Worm (Caenorhabditis elegans) whole organism, L2 larva: ENCODE results near the gene lntl-1.
A peak's percentile ranks its signal among the peaks of the same experiment; 100 is the strongest.

Experiments
- C34F6.9 ChIP-seq: fragments of 150-350 bp; optimal IDR thresholded peaks from 2 replicates; lab custom pipeline; 2014; ENCODE audit warnings: missing biosample characterization, missing genetic modification characterization
- F13H6.1 ChIP-seq: sonication (generic microtip); optimal IDR thresholded peaks from 2 replicates; lab custom pipeline; 2016; ENCODE audit warnings: missing genetic modification characterization, missing compliant biosample characterization
- Y55F3AM.14 ChIP-seq: fragments of 200-800 bp; sonication (Bioruptor generic); optimal IDR thresholded peaks from 2 replicates; lab custom pipeline; 2018; ENCODE audit warnings: mild to moderate bottlenecking, missing genetic modification characterization, missing compliant biosample characterization
- ZK546.5 ChIP-seq: sonication (generic microtip); optimal IDR thresholded peaks from 2 replicates; lab custom pipeline; 2017; ENCODE audit warnings: missing biosample characterization, missing genetic modification characterization
- alr-1 ChIP-seq: fragments of 150-350 bp; optimal IDR thresholded peaks from 2 replicates; lab custom pipeline; 2014; ENCODE audit warnings: missing biosample characterization, missing genetic modification characterization
- aly-2 ChIP-seq: fragments of 150-350 bp; optimal IDR thresholded peaks from 2 replicates; lab custom pipeline; 2014; ENCODE audit warnings: missing biosample characterization, missing genetic modification characterization
- ama-1 ChIP-seq: fragments of 150-350 bp; optimal IDR thresholded peaks from 2 replicates; lab custom pipeline; 2018; ENCODE audit warnings: inconsistent platforms
- blmp-1 ChIP-seq: sonication (generic microtip); optimal IDR thresholded peaks from 2 replicates; lab custom pipeline; 2017; ENCODE audit warnings: missing genetic modification characterization, mild to moderate bottlenecking, missing compliant biosample characterization, antibody characterized with exemption, moderate library complexity; ENCODE audit not compliant: insufficient read depth
- ceh-82 ChIP-seq: fragments of 150-350 bp; optimal IDR thresholded peaks from 2 replicates; lab custom pipeline; 2014; ENCODE audit warnings: missing biosample characterization, missing genetic modification characterization
- crh-2 ChIP-seq: sonication (generic microtip); optimal IDR thresholded peaks from 2 replicates; lab custom pipeline; 2017; ENCODE audit warnings: missing biosample characterization, missing genetic modification characterization
- dmd-4 ChIP-seq: sonication (generic microtip); optimal IDR thresholded peaks from 2 replicates; lab custom pipeline; 2017; ENCODE audit warnings: missing biosample characterization, missing genetic modification characterization
- elt-3 ChIP-seq: sonication (generic microtip); optimal IDR thresholded peaks from 2 replicates; lab custom pipeline; 2017; ENCODE audit warnings: missing biosample characterization, missing genetic modification characterization
- fos-1 ChIP-seq: fragments of 150-350 bp; optimal IDR thresholded peaks from 2 replicates; lab custom pipeline; 2014; ENCODE audit warnings: missing biosample characterization, missing genetic modification characterization
- gmeb-1 ChIP-seq: fragments of 150-350 bp; optimal IDR thresholded peaks from 2 replicates; lab custom pipeline; 2014; ENCODE audit warnings: missing biosample characterization, missing genetic modification characterization
- lin-11 ChIP-seq: fragments of 150-350 bp; sonication (generic microtip); optimal IDR thresholded peaks from 2 replicates; lab custom pipeline; 2014; ENCODE audit warnings: missing biosample characterization, missing genetic modification characterization, inconsistent platforms, mixed read lengths
- lin-13 ChIP-seq: fragments of 150-350 bp; optimal IDR thresholded peaks from 2 replicates; lab custom pipeline; 2014; ENCODE audit warnings: missing biosample characterization, missing genetic modification reagents, missing genetic modification characterization
- lin-39 ChIP-seq: fragments of 150-350 bp; optimal IDR thresholded peaks from 2 replicates; lab custom pipeline; 2014; ENCODE audit warnings: missing biosample characterization, missing genetic modification reagents, missing genetic modification characterization
- lsy-2 ChIP-seq, 2 experiments: fragments of 150-350 bp in 1 of 2; sonication (generic microtip) in 1 of 2; optimal IDR thresholded peaks; 2 replicates each; lab custom pipeline; 2014 to 2017; ENCODE audit warnings: missing biosample characterization in 2 of 2, missing genetic modification characterization in 2 of 2
- mab-5 ChIP-seq: fragments of 150-350 bp; optimal IDR thresholded peaks from 2 replicates; lab custom pipeline; 2014; ENCODE audit warnings: missing biosample characterization, missing genetic modification characterization
- mbf-1 ChIP-seq: sonication (generic microtip); optimal IDR thresholded peaks from 2 replicates; lab custom pipeline; 2017; ENCODE audit warnings: missing biosample characterization, missing genetic modification characterization
- mdl-1 ChIP-seq, 2 experiments: fragments of 150-350 bp in 1 of 2; sonication (generic microtip) in 1 of 2; optimal IDR thresholded peaks; 2 replicates each; lab custom pipeline; 2017; ENCODE audit warnings: missing biosample characterization in 2 of 2, missing genetic modification characterization in 2 of 2
- nhr-10 ChIP-seq: sonication (generic microtip); optimal IDR thresholded peaks from 2 replicates; lab custom pipeline; 2017; ENCODE audit warnings: missing biosample characterization, missing genetic modification characterization
- nhr-11 ChIP-seq: fragments of 150-350 bp; optimal IDR thresholded peaks from 2 replicates; lab custom pipeline; 2014; ENCODE audit warnings: missing biosample characterization, missing genetic modification characterization
- nhr-12 ChIP-seq: fragments of 150-350 bp; optimal IDR thresholded peaks from 2 replicates; lab custom pipeline; 2014; ENCODE audit warnings: missing biosample characterization, missing genetic modification characterization
- nhr-129 ChIP-seq: fragments of 150-350 bp; optimal IDR thresholded peaks from 2 replicates; lab custom pipeline; 2014; ENCODE audit warnings: missing biosample characterization, missing genetic modification characterization
- nhr-21 ChIP-seq: fragments of 150-350 bp; optimal IDR thresholded peaks from 2 replicates; lab custom pipeline; 2014; ENCODE audit warnings: missing biosample characterization, missing genetic modification characterization
- nhr-237 ChIP-seq: fragments of 150-350 bp; optimal IDR thresholded peaks from 2 replicates; lab custom pipeline; 2014; ENCODE audit warnings: missing biosample characterization, missing genetic modification characterization
- nhr-25 ChIP-seq: fragments of 150-350 bp; sonication (generic microtip); optimal IDR thresholded peaks from 3 replicates; lab custom pipeline; 2014; ENCODE audit warnings: missing biosample characterization, missing genetic modification characterization
- nhr-6 ChIP-seq: fragments of 150-350 bp; optimal IDR thresholded peaks from 2 replicates; lab custom pipeline; 2014; ENCODE audit warnings: missing biosample characterization, missing genetic modification characterization
- sem-4 ChIP-seq: fragments of 150-350 bp; optimal IDR thresholded peaks from 2 replicates; lab custom pipeline; 2014; ENCODE audit warnings: missing biosample characterization, missing genetic modification reagents, missing genetic modification characterization
- sma-3 ChIP-seq: sonication (generic microtip); optimal IDR thresholded peaks from 2 replicates; lab custom pipeline; 2016; ENCODE audit warnings: missing genetic modification reagents, missing genetic modification characterization, missing compliant biosample characterization
- sma-9 ChIP-seq, 2 experiments: fragments of 150-350 bp in 1 of 2; sonication (generic microtip) in 1 of 2; optimal IDR thresholded peaks; 2 replicates each; lab custom pipeline; 2014 to 2016; ENCODE audit warnings: missing genetic modification characterization in 2 of 2, mild to moderate bottlenecking in 1 of 2, missing biosample characterization in 1 of 2, missing compliant biosample characterization in 1 of 2, missing genetic modification reagents in 1 of 2, moderate library complexity in 1 of 2
- unc-55 ChIP-seq: fragments of 150-350 bp; sonication (generic microtip); optimal IDR thresholded peaks from 3 replicates; lab custom pipeline; 2014; ENCODE audit warnings: missing biosample characterization, missing genetic modification reagents, missing genetic modification characterization
- unc-62 ChIP-seq: fragments of 150-350 bp; optimal IDR thresholded peaks from 2 replicates; lab custom pipeline; 2014; ENCODE audit warnings: missing biosample characterization, missing genetic modification reagents, missing genetic modification characterization

The lntl-1 gene

ce11 chrIV:5842905-5843304, 36.0 kb upstream of the lntl-1 start:
- TF ChIP-seq nhr-129 (tag; lab: Kevin White, UChicago) (no peak), nhr-21 (tag; lab: Kevin White, UChicago) (no peak), mab-5 (tag; lab: Kevin White, UChicago) (no peak), blmp-1 (tag; lab: Kevin White, UChicago) (no peak)
- TF ChIP-seq, all 48 proteins: peak for 0

ce11 chrIV:5839178-5839577, 32.3 kb upstream of the lntl-1 start, which contains the start of gene C06E7.2:
Gene C06E7.2, plus strand, starts transcription at chrIV:5839478.
- TF ChIP-seq unc-55 (GFP tag; lab: Kevin White, UChicago) (peak; percentile 68), unc-62 (GFP tag; lab: Kevin White, UChicago) (no peak), nhr-6 (no peak), mab-5 (tag; lab: Kevin White, UChicago) (peak; percentile 59), lsy-2 (tag; optimal IDR thresholded peaks at IDR 0.05; lab: Kevin White, UChicago) (no peak), ceh-82 (no peak), dmd-4 (tag; lab: Kevin White, UChicago) (no peak), nhr-237 (no peak), nhr-25 (tag; lab: Kevin White, UChicago) (no peak)

ce11 chrIV:5834182-5834581, 27.3 kb upstream of the lntl-1 start:
- TF ChIP-seq lsy-2 (tag; optimal IDR thresholded peaks at IDR 0.05; lab: Kevin White, UChicago) (no peak), F13H6.1 (no peak), sem-4 (tag; lab: Kevin White, UChicago) (no peak), crh-2 (tag; lab: Kevin White, UChicago) (peak; percentile 62), unc-62 (GFP tag; lab: Kevin White, UChicago) (no peak), sma-9 (GFP tag; optimal IDR thresholded peaks at IDR 0.05; lab: Kevin White, UChicago) (no peak), sma-9 (tag; optimal IDR thresholded peaks at IDR 0.05; lab: Kevin White, UChicago) (no peak), mab-5 (tag; lab: Kevin White, UChicago) (peak; percentile 71), nhr-6 (no peak), nhr-10 (tag; lab: Kevin White, UChicago) (no peak)

- no peak for TF ChIP-seq ama-1
- no peak for TF ChIP-seq lin-13 (GFP tag; lab: Kevin White, UChicago)
- TF ChIP-seq nhr-21 (tag; lab: Kevin White, UChicago): no peak
- TF ChIP-seq nhr-12 (tag; lab: Kevin White, UChicago): no peak
- no peak for TF ChIP-seq blmp-1 (tag; lab: Kevin White, UChicago)
- no peak for TF ChIP-seq mbf-1
- TF ChIP-seq nhr-25 (tag; lab: Kevin White, UChicago): no peak
- no peak for TF ChIP-seq crh-2 (tag; lab: Kevin White, UChicago)
- no peak for TF ChIP-seq mdl-1 (tag; optimal IDR thresholded peaks at IDR 0.05; lab: Kevin White, UChicago)
- no peak for TF ChIP-seq F13H6.1
- no peak for TF ChIP-seq unc-62 (GFP tag; lab: Kevin White, UChicago)
- no peak for TF ChIP-seq Y55F3AM.14 (GFP tag; lab: Kevin White, UChicago)
Observed at ce11 chrIV:5832801-5833200, 25.9 kb upstream of the lntl-1 start.

- TF ChIP-seq lin-13 (GFP tag; lab: Kevin White, UChicago) (no peak), elt-3 (tag; lab: Kevin White, UChicago) (no peak), F13H6.1 (no peak), unc-62 (GFP tag; lab: Kevin White, UChicago) (no peak), mbf-1 (no peak), fos-1 (tag; lab: Kevin White, UChicago) (no peak), ZK546.5 (tag; lab: Kevin White, UChicago) (no peak), sma-3 (GFP tag; lab: Kevin White, UChicago) (no peak), gmeb-1 (tag; lab: Kevin White, UChicago) (no peak), ceh-82 (no peak), nhr-21 (tag; lab: Kevin White, UChicago) (no peak), crh-2 (tag; lab: Kevin White, UChicago) (no peak), lin-11 (no peak), ama-1 (no peak), alr-1 (no peak), C34F6.9 (tag; lab: Kevin White, UChicago) (no peak), aly-2 (tag; lab: Kevin White, UChicago) (no peak), sma-9 (GFP tag; optimal IDR thresholded peaks at IDR 0.05; lab: Kevin White, UChicago) (no peak), sma-9 (tag; optimal IDR thresholded peaks at IDR 0.05; lab: Kevin White, UChicago) (no peak), lin-39 (no peak), nhr-11 (tag; lab: Kevin White, UChicago) (no peak)
Observed at ce11 chrIV:5824493-5824892, 17.6 kb upstream of the lntl-1 start, which contains the start of gene egal-1. Gene egal-1, plus strand, starts transcription at chrIV:5824793.
